Fruit fly (Drosophila melanogaster): Measurements from ENCODE around the gene CG12985.
A peak's percentile ranks its signal among the peaks of the same experiment; 100 is the strongest.

CG12985 gene

DNA sequence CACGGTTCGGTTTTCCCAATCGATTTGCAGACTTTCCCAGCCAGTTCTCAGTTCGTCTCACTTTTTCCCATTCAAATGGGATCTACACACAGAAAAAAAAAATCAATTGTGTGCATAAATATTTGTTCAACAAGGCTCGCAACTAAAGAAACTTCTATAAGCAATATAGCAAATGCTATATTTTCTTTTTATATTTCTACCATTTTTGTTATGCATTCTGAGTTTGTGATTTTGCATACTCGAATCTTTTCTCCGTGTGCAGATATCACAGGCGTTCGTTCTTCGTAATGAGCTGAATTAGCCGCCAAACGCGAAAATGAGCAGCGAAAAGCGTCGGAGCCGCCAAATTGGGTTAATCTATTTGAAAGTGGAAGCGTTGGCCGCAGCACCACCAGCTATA, 32.4 kb downstream of the CG12985 start (continued):
- TF ChIP-seq Camta (GFP tag; optimal IDR thresholded peaks at IDR 0.05) (no peak), Nf-YB (GFP tag; optimal IDR thresholded peaks at IDR 0.05) (no peak), CG14710 (tag; optimal IDR thresholded peaks at IDR 0.05) (no peak), slbo (GFP tag; IDR thresholded peaks at IDR 0.05) (peak; percentile 29; the same call in 1 of the 2 replicates), CG3995 (GFP tag; optimal IDR thresholded peaks at IDR 0.05) (no peak), Lhr (GFP tag; optimal IDR thresholded peaks at IDR 0.05) (no peak), jigr1 (GFP tag; IDR thresholded peaks at IDR 0.05) (no peak), CG2202 (tag; optimal IDR thresholded peaks at IDR 0.05) (no peak), CG14860 (GFP tag; IDR thresholded peaks at IDR 0.05; ENCODE audit: partially characterized antibody) (no peak), CG3163 (GFP tag; optimal IDR thresholded peaks at IDR 0.05) (no peak), Hr78 (GFP tag; optimal IDR thresholded peaks at IDR 0.05) (no peak), Opbp (GFP tag; IDR thresholded peaks at IDR 0.05; ENCODE audit: partially characterized antibody) (no peak), Ssrp (tag; optimal IDR thresholded peaks at IDR 0.05) (no peak), Optix (GFP tag; IDR thresholded peaks at IDR 0.05) (no peak), D (optimal IDR thresholded peaks at IDR 0.05) (no peak), D (GFP tag; optimal IDR thresholded peaks at IDR 0.05) (no peak), Usf (GFP tag; optimal IDR thresholded peaks at IDR 0.05) (no peak), dmrt11E (tag; optimal IDR thresholded peaks at IDR 0.05) (no peak), CG14441 (GFP tag; IDR thresholded peaks at IDR 0.05) (no peak), HLH54F (GFP tag; optimal IDR thresholded peaks at IDR 0.05) (no peak), lmd (GFP tag; IDR thresholded peaks at IDR 0.05) (no peak), Tbp (GFP tag; optimal IDR thresholded peaks at IDR 0.05) (no peak), emc (GFP tag; optimal IDR thresholded peaks at IDR 0.05) (no peak), CG34376 (GFP tag; optimal IDR thresholded peaks at IDR 0.05) (no peak), CG14050 (GFP tag; IDR thresholded peaks at IDR 0.05) (no peak), prd (optimal IDR thresholded peaks at IDR 0.05) (no peak), prd (GFP tag; IDR thresholded peaks at IDR 0.05) (peak; percentile 46; the same call in 2 of the 3 replicates), Med (GFP tag) (peak; percentile 4), p53 (GFP tag; optimal IDR thresholded peaks at IDR 0.05) (no peak), maf-S (GFP tag; optimal IDR thresholded peaks at IDR 0.05) (no peak), cad (GFP tag; optimal IDR thresholded peaks at IDR 0.05) (no peak), CG1647 (GFP tag; optimal IDR thresholded peaks at IDR 0.05) (no peak), CG4328 (GFP tag; optimal IDR thresholded peaks at IDR 0.05) (no peak), CG12659 (GFP tag; optimal IDR thresholded peaks at IDR 0.05) (no peak), sisA (GFP tag; IDR thresholded peaks at IDR 0.05) (peak; percentile 24; the same call in 1 of the 2 replicates), CG8924 (tag; optimal IDR thresholded peaks at IDR 0.05) (no peak), br (optimal IDR thresholded peaks at IDR 0.05) (no peak), CG11504 (tag; optimal IDR thresholded peaks at IDR 0.05) (peak; percentile 6), CG11723 (GFP tag; optimal IDR thresholded peaks at IDR 0.05) (no peak), Drgx (GFP tag; IDR thresholded peaks at IDR 0.05) (peak; percentile 50), gem (tag; optimal IDR thresholded peaks at IDR 0.05) (peak; percentile 7), CG1832 (GFP tag; optimal IDR thresholded peaks at IDR 0.05) (no peak)

dm6 chrX:17917564-17918233, 34.2 kb downstream of the CG12985 start:
- TF ChIP-seq Blimp-1 (GFP tag; optimal IDR thresholded peaks at IDR 0.05) (peak; percentile 55), Ets65A (GFP tag) (peak; percentile 42), CG31224 (GFP tag; IDR thresholded peaks at IDR 0.05) (no peak), Drgx (GFP tag; IDR thresholded peaks at IDR 0.05) (peak; percentile 10; the same call in 1 of the 2 replicates)

All from whole organism, embryonic.